Fruit fly (Drosophila melanogaster): Measurements from ENCODE around the gene CG45489.

The CG45489 gene

dm6 chrX:19959353-19959969 lies 30.5 kb upstream of the CG45489 start, which contains the start of gene CG12655:
Gene CG12655 (minus strand): TSS chrX:19959403.
- no peak for TF ChIP-seq CG12155 (GFP tag; optimal IDR thresholded peaks at IDR 0.05)
- TF ChIP-seq bsh (GFP tag; optimal IDR thresholded peaks at IDR 0.05) = no peak
- TF ChIP-seq vnd (GFP tag; IDR thresholded peaks at IDR 0.05; ENCODE audit: partially characterized antibody) = peak; percentile 24; the same call in 1 of the 3 replicates
- TF ChIP-seq twi (tag; optimal IDR thresholded peaks at IDR 0.05) = no peak
- TF ChIP-seq CG30403 (GFP tag; optimal IDR thresholded peaks at IDR 0.05) = no peak
- peak; percentile 50; the same call in 2 of the 3 replicates for TF ChIP-seq CG14860 (GFP tag; IDR thresholded peaks at IDR 0.05; ENCODE audit: partially characterized antibody)
- TF ChIP-seq CG17802 (tag; optimal IDR thresholded peaks at IDR 0.05) = no peak
- no peak for TF ChIP-seq dmrt99B (tag; optimal IDR thresholded peaks at IDR 0.05)
- TF ChIP-seq CG3163 (GFP tag; optimal IDR thresholded peaks at IDR 0.05) = no peak
- no peak for TF ChIP-seq CG10366 (GFP tag; IDR thresholded peaks at IDR 0.05)
- TF ChIP-seq CG42726 (GFP tag; IDR thresholded peaks at IDR 0.05; ENCODE audit: partially characterized antibody) = no peak
- no peak for TF ChIP-seq CG11695 (GFP tag; IDR thresholded peaks at IDR 0.05)
- TF ChIP-seq sna (GFP tag; IDR thresholded peaks at IDR 0.05; ENCODE audit: partially characterized antibody) = no peak
- no peak for TF ChIP-seq GATAe (GFP tag; conservative IDR thresholded peaks at IDR 0.05)
- TF ChIP-seq pita (GFP tag; optimal IDR thresholded peaks at IDR 0.05) = no peak
- TF ChIP-seq CG8944 (GFP tag; optimal IDR thresholded peaks at IDR 0.05) = no peak
- TF ChIP-seq ftz-f1 (GFP tag; optimal IDR thresholded peaks at IDR 0.05) = no peak
- TF ChIP-seq CG17612 (GFP tag; IDR thresholded peaks at IDR 0.05) = no peak
- TF ChIP-seq fru (optimal IDR thresholded peaks at IDR 0.05) = no peak
- no peak for TF ChIP-seq E2f2 (GFP tag; IDR thresholded peaks at IDR 0.05)
- no peak for TF ChIP-seq odd (GFP tag; optimal IDR thresholded peaks at IDR 0.05)
- no peak for TF ChIP-seq Side (GFP tag; optimal IDR thresholded peaks at IDR 0.05)
- TF ChIP-seq CG4730 (GFP tag; IDR thresholded peaks at IDR 0.05) = no peak
- TF ChIP-seq CG2889 (GFP tag; IDR thresholded peaks at IDR 0.05) = no peak
- no peak for TF ChIP-seq bcd (GFP tag; optimal IDR thresholded peaks at IDR 0.05)
- no peak for TF ChIP-seq zf30C (GFP tag; optimal IDR thresholded peaks at IDR 0.05)
- peak; percentile 63 for TF ChIP-seq CG16813 (GFP tag; IDR thresholded peaks at IDR 0.05; ENCODE audit: partially characterized antibody)
- TF ChIP-seq CG34224 (GFP tag; IDR thresholded peaks at IDR 0.05; ENCODE audit: partially characterized antibody) = no peak
- TF ChIP-seq sima (GFP tag; optimal IDR thresholded peaks at IDR 0.05) = no peak
- TF ChIP-seq CG33557 (GFP tag; optimal IDR thresholded peaks at IDR 0.05) = no peak
- no peak for TF ChIP-seq CG14710 (tag; optimal IDR thresholded peaks at IDR 0.05)
- TF ChIP-seq CG12219 (GFP tag; optimal IDR thresholded peaks at IDR 0.05) = no peak
- peak; percentile 45 for TF ChIP-seq D19B (GFP tag; optimal IDR thresholded peaks at IDR 0.05)
- no peak for TF ChIP-seq Elba2 (GFP tag; optimal IDR thresholded peaks at IDR 0.05)
- no peak for TF ChIP-seq Fer2 (tag; optimal IDR thresholded peaks at IDR 0.05)
- TF ChIP-seq CG12659 (GFP tag; optimal IDR thresholded peaks at IDR 0.05) = no peak
- TF ChIP-seq az2 (GFP tag; optimal IDR thresholded peaks at IDR 0.05) = no peak
- no peak for TF ChIP-seq CG5245 (GFP tag; optimal IDR thresholded peaks at IDR 0.05)
- TF ChIP-seq CG17328 (GFP tag; IDR thresholded peaks at IDR 0.05) = no peak
- no peak for TF ChIP-seq hth (optimal IDR thresholded peaks at IDR 0.05)
- TF ChIP-seq CG9609 (GFP tag; optimal IDR thresholded peaks at IDR 0.05) = no peak
- no peak for TF ChIP-seq stwl (tag; optimal IDR thresholded peaks at IDR 0.05)
- peak; percentile 72 for TF ChIP-seq HLH4C (GFP tag; IDR thresholded peaks at IDR 0.05; ENCODE audit: partially characterized antibody)

Data from whole organism, embryonic.